Fruit fly (Drosophila melanogaster): ENCODE data around the gene Suv3.

The Suv3 gene

dm6 chr3R:4307664-4308416 lies 3.5 kb upstream of the Suv3 start, which contains the start of gene MP1:
MP1 (plus strand) TSS chr3R:4307908.
- TF ChIP-seq psq (optimal IDR thresholded peaks at IDR 0.05): no peak
- TF ChIP-seq Sin3A (optimal IDR thresholded peaks at IDR 0.05): no peak
- TF ChIP-seq h (optimal IDR thresholded peaks at IDR 0.05): no peak
- TF ChIP-seq insv (optimal IDR thresholded peaks at IDR 0.05): no peak
- no peak for TF ChIP-seq ttk (optimal IDR thresholded peaks at IDR 0.05)
- no peak for TF ChIP-seq Myc (optimal IDR thresholded peaks at IDR 0.05)

- TF ChIP-seq psq (optimal IDR thresholded peaks at IDR 0.05) (no peak), ttk (optimal IDR thresholded peaks at IDR 0.05) (no peak), Sin3A (optimal IDR thresholded peaks at IDR 0.05) (no peak), insv (optimal IDR thresholded peaks at IDR 0.05) (no peak), Myc (optimal IDR thresholded peaks at IDR 0.05) (no peak), h (optimal IDR thresholded peaks at IDR 0.05) (no peak)
These were observed 2.6 kb upstream of the Suv3 start for dm6 chr3R:4308708-4309107.

- TF ChIP-seq Sin3A (optimal IDR thresholded peaks at IDR 0.05) (no peak), h (optimal IDR thresholded peaks at IDR 0.05) (no peak), psq (optimal IDR thresholded peaks at IDR 0.05) (no peak)
These were observed 680 bp upstream of the Suv3 start, which contains the start of gene Vps24 for dm6 chr3R:4310683-4311066. Vps24 (minus strand) TSS chr3R:4310947.

dm6 chr3R:4318589-4318988 lies 7.2 kb downstream of the Suv3 start:
- TF ChIP-seq h (optimal IDR thresholded peaks at IDR 0.05) (no peak), ttk (optimal IDR thresholded peaks at IDR 0.05) (no peak), Myc (optimal IDR thresholded peaks at IDR 0.05) (no peak), insv (optimal IDR thresholded peaks at IDR 0.05) (no peak), Sin3A (optimal IDR thresholded peaks at IDR 0.05) (no peak), psq (optimal IDR thresholded peaks at IDR 0.05) (no peak)

- TF ChIP-seq h (optimal IDR thresholded peaks at IDR 0.05): no peak
- no peak for TF ChIP-seq ttk (optimal IDR thresholded peaks at IDR 0.05)
- no peak for TF ChIP-seq insv (optimal IDR thresholded peaks at IDR 0.05)
- TF ChIP-seq psq (optimal IDR thresholded peaks at IDR 0.05): no peak
- TF ChIP-seq Sin3A (optimal IDR thresholded peaks at IDR 0.05): no peak
- no peak for TF ChIP-seq Myc (optimal IDR thresholded peaks at IDR 0.05)
These were observed 7.6 kb downstream of the Suv3 start, which contains the start of gene Syt14 for dm6 chr3R:4318999-4319398. Syt14 (minus strand) TSS chr3R:4319069.

dm6 chr3R:4319507-4320138 lies 8.3 kb downstream of the Suv3 start, which contains the start of gene CG9795:
CG9795 (plus strand) TSS chr3R:4319683.
- TF ChIP-seq ttk (optimal IDR thresholded peaks at IDR 0.05) (no peak), Sin3A (optimal IDR thresholded peaks at IDR 0.05) (no peak), Myc (optimal IDR thresholded peaks at IDR 0.05) (no peak), psq (optimal IDR thresholded peaks at IDR 0.05) (no peak), h (optimal IDR thresholded peaks at IDR 0.05) (no peak), insv (optimal IDR thresholded peaks at IDR 0.05) (no peak)

- TF ChIP-seq h (optimal IDR thresholded peaks at IDR 0.05): no peak
- TF ChIP-seq Myc (optimal IDR thresholded peaks at IDR 0.05): no peak
These were observed 22.6 kb downstream of the Suv3 start, which contains the start of gene CG9776 for dm6 chr3R:4333964-4334363. CG9776 (minus strand) TSS chr3R:4334071.

dm6 chr3R:4334798-4335197 lies 23.4 kb downstream of the Suv3 start, which contains the start of gene CG14645:
CG14645 (plus strand) TSS chr3R:4335098.
- no peak for TF ChIP-seq insv (optimal IDR thresholded peaks at IDR 0.05)
- TF ChIP-seq ttk (optimal IDR thresholded peaks at IDR 0.05): no peak
- TF ChIP-seq psq (optimal IDR thresholded peaks at IDR 0.05): no peak
- no peak for TF ChIP-seq Myc (optimal IDR thresholded peaks at IDR 0.05)
- no peak for TF ChIP-seq Sin3A (optimal IDR thresholded peaks at IDR 0.05)
- no peak for TF ChIP-seq h (optimal IDR thresholded peaks at IDR 0.05)

- TF ChIP-seq insv (optimal IDR thresholded peaks at IDR 0.05) (no peak), psq (optimal IDR thresholded peaks at IDR 0.05) (no peak), ttk (optimal IDR thresholded peaks at IDR 0.05) (no peak), h (optimal IDR thresholded peaks at IDR 0.05) (no peak), Myc (optimal IDR thresholded peaks at IDR 0.05) (no peak), Sin3A (optimal IDR thresholded peaks at IDR 0.05) (no peak)
These were observed 26.2 kb downstream of the Suv3 start, which contains the start of the genes Skp2 and CG1103 for dm6 chr3R:4337580-4337979. Skp2 (minus strand) TSS chr3R:4337674. CG1103 (plus strand) TSS chr3R:4337755.

- TF ChIP-seq insv (optimal IDR thresholded peaks at IDR 0.05): no peak
- no peak for TF ChIP-seq Myc (optimal IDR thresholded peaks at IDR 0.05)
- TF ChIP-seq ttk (optimal IDR thresholded peaks at IDR 0.05): no peak
- no peak for TF ChIP-seq psq (optimal IDR thresholded peaks at IDR 0.05)
- no peak for TF ChIP-seq h (optimal IDR thresholded peaks at IDR 0.05)
- no peak for TF ChIP-seq Sin3A (optimal IDR thresholded peaks at IDR 0.05)
These were observed 28.8 kb downstream of the Suv3 start for dm6 chr3R:4340174-4340573.

dm6 chr3R:4341177-4341576 lies 29.8 kb downstream of the Suv3 start:
- no peak for TF ChIP-seq Sin3A (optimal IDR thresholded peaks at IDR 0.05)
- no peak for TF ChIP-seq psq (optimal IDR thresholded peaks at IDR 0.05)
- TF ChIP-seq Myc (optimal IDR thresholded peaks at IDR 0.05): no peak
- TF ChIP-seq insv (optimal IDR thresholded peaks at IDR 0.05): no peak
- no peak for TF ChIP-seq ttk (optimal IDR thresholded peaks at IDR 0.05)
- TF ChIP-seq h (optimal IDR thresholded peaks at IDR 0.05): no peak

dm6 chr3R:4346636-4347035 lies 35.3 kb downstream of the Suv3 start, which contains the start of gene hkb:
hkb (minus strand) TSS chr3R:4346646.
- no peak for TF ChIP-seq ttk (optimal IDR thresholded peaks at IDR 0.05)
- no peak for TF ChIP-seq Myc (optimal IDR thresholded peaks at IDR 0.05)
